Fruit fly (Drosophila melanogaster) whole organism, adult: Measurements from ENCODE around the gene gdrd.

ENCODE experiments used
- Clk ChIP-seq: fragments of 200-800 bp; sonication (Bioruptor generic); optimal IDR thresholded peaks from 2 replicates; lab custom pipeline; 2017; ENCODE audit warnings: missing biosample characterization, missing genetic modification characterization
- Hr96 ChIP-seq: fragments of 200-800 bp; sonication (Bioruptor generic); optimal IDR thresholded peaks from 2 replicates; lab custom pipeline; 2016; ENCODE audit warnings: missing biosample characterization, missing genetic modification characterization

DNA sequence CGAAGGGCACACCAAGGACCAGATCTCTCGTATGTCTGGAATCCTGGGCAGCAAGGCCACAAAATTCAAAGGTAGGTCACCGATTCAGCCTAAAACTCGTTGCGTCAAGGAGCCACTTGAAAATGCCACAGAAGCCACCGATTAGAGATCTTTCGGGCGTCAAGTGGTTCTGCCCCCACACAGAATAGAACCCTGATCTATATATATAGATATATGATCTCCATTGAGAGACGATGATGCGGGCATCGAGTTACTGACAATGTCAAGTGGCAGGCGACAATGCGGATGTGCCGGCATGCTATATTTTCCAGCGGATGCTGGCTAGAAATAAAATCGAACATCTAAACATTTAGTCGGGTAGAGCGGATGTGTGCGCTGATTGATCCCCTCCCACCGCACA lies 26.8 kb upstream of the gdrd start:
- TF ChIP-seq Hr96 (GFP tag; lab: Kevin White, UChicago), result no peak
- TF ChIP-seq Clk (GFP tag; lab: Kevin White, UChicago), result no peak
